Worm (Caenorhabditis elegans) whole organism, late embryonic: ENCODE measurements around the gene Y39G8B.13.

Experiments
- ceh-9 ChIP-seq: sonication (generic microtip); optimal IDR thresholded peaks from 2 replicates; lab custom pipeline; 2016; ENCODE audit warnings: mild to moderate bottlenecking, missing genetic modification characterization, inconsistent platforms, missing compliant biosample characterization
- dve-1 ChIP-seq: sonication (generic microtip); optimal IDR thresholded peaks from 2 replicates; lab custom pipeline; 2017; ENCODE audit warnings: antibody characterized with exemption, mild to moderate bottlenecking, missing genetic modification characterization, missing compliant biosample characterization
- ets-4 ChIP-seq: sonication (generic microtip); optimal IDR thresholded peaks from 2 replicates; lab custom pipeline; 2016; ENCODE audit warnings: missing genetic modification characterization, missing compliant biosample characterization
- hlh-8 ChIP-seq: sonication (generic microtip); optimal IDR thresholded peaks from 2 replicates; lab custom pipeline; 2016; ENCODE audit warnings: missing genotype, missing genetic modification characterization, missing compliant biosample characterization
- nhr-11 ChIP-seq: fragments of 150-350 bp; optimal IDR thresholded peaks from 2 replicates; lab custom pipeline; 2014; ENCODE audit warnings: missing biosample characterization, missing genetic modification characterization
- unc-3 ChIP-seq, 2 experiments: fragments of 200-800 bp in 1 of 2; sonication (Bioruptor generic) in 1 of 2; sonication (generic microtip) in 1 of 2; conservative IDR thresholded peaks in 1 of 2; optimal IDR thresholded peaks in 1 of 2; 2 replicates each; pipeline versions ENCODE4 v1.3.6 to Lab custom; 2016 to 2022; ENCODE audit warnings: missing compliant biosample characterization in 2 of 2, missing genetic modification characterization in 2 of 2, missing genetic modification reagents in 1 of 2

ce11 chrII:14018192-14018591, 35.3 kb upstream of the Y39G8B.13 start:
- no peak for TF ChIP-seq nhr-11 (tag; lab: Kevin White, UChicago)
- TF ChIP-seq hlh-8: no peak
- TF ChIP-seq dve-1 (tag; lab: Kevin White, UChicago): no peak
- no peak for TF ChIP-seq ets-4 (tag; lab: Kevin White, UChicago)
- TF ChIP-seq ceh-9: no peak
- no peak for TF ChIP-seq unc-3 (GFP tag; conservative IDR thresholded peaks at IDR 0.05; lab: Robert Waterston, UW)
- TF ChIP-seq unc-3 (tag; optimal IDR thresholded peaks at IDR 0.05; lab: Kevin White, UChicago): no peak
